Fruit fly (Drosophila melanogaster): ENCODE data around the gene Uch-L5.

dm6 chr3L:9505007-9505712, 28.4 kb upstream of the Uch-L5 start, which contains the start of gene path:
- TF ChIP-seq pan (optimal IDR thresholded peaks at IDR 0.05), result no peak
- no peak for TF ChIP-seq Dll (optimal IDR thresholded peaks at IDR 0.05)
- no peak for TF ChIP-seq psq (optimal IDR thresholded peaks at IDR 0.05)
